Worm (Caenorhabditis elegans) whole organism, midembryonic: Measurements from ENCODE around the gene tebp-2.

Experiments
- T22C8.4 ChIP-seq: fragments of 200-800 bp; sonication (Bioruptor generic); IDR thresholded peaks from 2 replicates; pipeline ENCODE4 v1.3.6; 2022; ENCODE audit warnings: missing genetic modification characterization, missing compliant biosample characterization
- cog-1 ChIP-seq: sonication (generic microtip); optimal IDR thresholded peaks from 2 replicates; lab custom pipeline; 2016; ENCODE audit warnings: missing genetic modification characterization, missing compliant biosample characterization
- flt-1 ChIP-seq: fragments of 200-800 bp; sonication (Bioruptor generic); IDR thresholded peaks from 2 replicates; pipeline ENCODE4 v1.3.6; 2022; ENCODE audit warnings: missing genetic modification characterization, missing compliant biosample characterization
- klf-2 ChIP-seq: fragments of 200-800 bp; sonication (Bioruptor generic); conservative IDR thresholded peaks from 2 replicates; pipeline ENCODE4 v1.3.6; 2022; ENCODE audit warnings: missing genetic modification reagents, missing genetic modification characterization, missing compliant biosample characterization
- med-1 ChIP-seq: sonication (generic microtip); optimal IDR thresholded peaks from 2 replicates; lab custom pipeline; 2017; ENCODE audit warnings: missing genetic modification characterization, mild to moderate bottlenecking, missing compliant biosample characterization, antibody characterized with exemption, missing genetic modification reagents; ENCODE audit not compliant: insufficient read depth
- ref-1 ChIP-seq: fragments of 200-800 bp; sonication (Bioruptor generic); conservative IDR thresholded peaks from 2 replicates; pipeline ENCODE4 v1.3.6; 2022; ENCODE audit warnings: missing genetic modification reagents, missing genetic modification characterization, missing compliant biosample characterization
- tab-1 ChIP-seq: fragments of 200-800 bp; sonication (Bioruptor generic); IDR thresholded peaks from 2 replicates; pipeline ENCODE4 v1.3.6; 2022; ENCODE audit warnings: missing genetic modification characterization, missing compliant biosample characterization
- ztf-23 ChIP-seq: fragments of 200-800 bp; sonication (Bioruptor generic); IDR thresholded peaks from 2 replicates; pipeline ENCODE4 v1.3.6; 2022; ENCODE audit warnings: missing genetic modification reagents, missing genetic modification characterization, missing compliant biosample characterization
- ztf-29 ChIP-seq: fragments of 200-800 bp; sonication (Bioruptor generic); IDR thresholded peaks from 2 replicates; pipeline ENCODE4 v1.3.6; 2022; ENCODE audit warnings: missing genetic modification reagents, missing genetic modification characterization, missing compliant biosample characterization

The tebp-2 gene

DNA sequence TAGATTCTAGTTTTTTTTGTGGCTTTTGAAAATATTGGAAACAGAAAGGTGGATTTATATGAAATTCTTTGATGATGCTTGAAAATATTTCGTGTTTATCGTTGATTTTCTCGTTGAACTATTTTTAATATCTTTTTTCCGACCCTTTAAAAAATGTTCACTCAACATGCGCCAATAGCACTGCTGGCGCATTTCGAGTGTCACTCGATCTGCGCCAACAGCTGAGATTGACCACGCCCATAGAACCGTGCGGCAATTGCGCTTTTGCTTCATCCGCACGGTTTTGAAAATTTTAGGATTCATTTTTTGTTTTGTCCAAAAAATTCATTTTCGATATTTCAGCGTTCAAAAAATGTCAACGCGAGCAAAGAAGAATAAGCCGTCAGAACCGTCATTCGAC is at the start of gene tebp-2:
TSS of gene tebp-2 (plus strand) at position 343 of the 400 bp plus-strand sequence.
- TF ChIP-seq cog-1 (tag; lab: Kevin White, UChicago) (no peak), med-1 (no peak), ref-1 (GFP tag; lab: Robert Waterston, UW) (no peak), ztf-23 (GFP tag; lab: Robert Waterston, UW) (no peak), ztf-29 (GFP tag; lab: Robert Waterston, UW) (no peak), tab-1 (no peak), flt-1 (GFP tag; lab: Robert Waterston, UW) (no peak), T22C8.4 (GFP tag; lab: Robert Waterston, UW) (no peak), klf-2 (GFP tag; lab: Robert Waterston, UW) (no peak)

DNA sequence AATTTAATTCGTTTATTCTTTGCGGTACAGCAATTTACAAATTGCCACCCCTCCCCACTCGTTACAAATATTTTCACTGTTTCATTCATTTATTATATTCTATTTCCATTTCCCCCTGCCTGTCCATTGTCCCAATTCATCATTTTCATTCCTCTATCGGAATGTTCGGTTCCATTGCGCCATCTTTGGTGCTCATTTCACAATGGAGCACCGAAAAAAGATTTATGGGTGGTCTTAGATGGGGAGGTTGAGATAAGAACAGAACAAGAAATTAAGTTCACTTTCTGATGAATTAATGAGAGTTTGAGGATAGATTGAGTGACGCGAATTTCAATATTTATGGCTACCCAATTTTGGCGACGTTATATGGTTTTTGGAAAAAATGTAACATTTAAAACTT is 49.2 kb upstream of the tebp-2 start:
- TF ChIP-seq flt-1 (GFP tag; lab: Robert Waterston, UW) (no peak), T22C8.4 (GFP tag; lab: Robert Waterston, UW) (no peak), med-1 (no peak), klf-2 (GFP tag; lab: Robert Waterston, UW) (no peak), tab-1 (no peak), ref-1 (GFP tag; lab: Robert Waterston, UW) (no peak), cog-1 (tag; lab: Kevin White, UChicago) (no peak), ztf-23 (GFP tag; lab: Robert Waterston, UW) (no peak), ztf-29 (GFP tag; lab: Robert Waterston, UW) (no peak)

DNA sequence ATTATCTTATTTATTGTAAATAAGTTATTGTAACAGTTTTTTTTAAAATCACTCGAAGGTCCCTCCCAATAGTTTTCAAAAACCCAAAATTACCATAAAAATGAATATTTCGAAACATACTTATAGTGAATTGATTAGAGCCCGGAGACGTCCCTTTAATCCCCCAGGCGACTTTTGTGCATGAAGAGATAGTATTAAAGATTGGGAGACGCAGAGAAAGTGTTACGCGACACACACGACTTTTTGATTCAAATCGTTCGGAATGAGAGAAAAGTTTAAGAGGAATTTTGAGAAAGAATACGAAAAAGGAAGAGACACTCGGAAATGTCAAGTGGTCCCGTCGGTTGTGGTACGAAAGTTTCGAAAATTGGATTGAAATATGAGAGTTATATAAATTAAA is 48.3 kb upstream of the tebp-2 start:
- no peak for TF ChIP-seq med-1

DNA sequence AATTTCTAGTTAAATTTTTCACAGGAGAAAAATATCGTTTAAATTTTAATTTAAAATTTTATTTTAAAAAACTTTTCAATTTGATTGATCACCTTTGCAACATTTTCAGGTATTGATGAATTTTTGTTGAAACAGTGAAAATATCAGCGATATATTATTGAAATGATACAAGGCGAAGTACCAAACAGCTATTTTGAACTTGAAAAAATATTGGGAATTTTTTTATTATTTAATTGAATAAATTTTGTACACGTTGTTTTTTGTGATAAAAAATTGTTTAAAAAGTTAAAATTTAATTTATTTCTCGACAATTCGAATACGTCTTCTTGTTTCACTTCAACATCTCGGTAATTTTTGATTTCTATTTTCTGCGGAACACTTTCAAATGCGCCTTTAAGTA is 47.7 kb upstream of the tebp-2 start, which contains the start of gene B0273.1:
TSS of gene B0273.1 (plus strand) at position 301 of the 400 bp plus-strand sequence.
- TF ChIP-seq klf-2 (GFP tag; lab: Robert Waterston, UW) (no peak), ztf-29 (GFP tag; lab: Robert Waterston, UW) (no peak), med-1 (no peak), cog-1 (tag; lab: Kevin White, UChicago) (no peak), ref-1 (GFP tag; lab: Robert Waterston, UW) (no peak), tab-1 (no peak), ztf-23 (GFP tag; lab: Robert Waterston, UW) (no peak), T22C8.4 (GFP tag; lab: Robert Waterston, UW) (no peak), flt-1 (GFP tag; lab: Robert Waterston, UW) (no peak)

DNA sequence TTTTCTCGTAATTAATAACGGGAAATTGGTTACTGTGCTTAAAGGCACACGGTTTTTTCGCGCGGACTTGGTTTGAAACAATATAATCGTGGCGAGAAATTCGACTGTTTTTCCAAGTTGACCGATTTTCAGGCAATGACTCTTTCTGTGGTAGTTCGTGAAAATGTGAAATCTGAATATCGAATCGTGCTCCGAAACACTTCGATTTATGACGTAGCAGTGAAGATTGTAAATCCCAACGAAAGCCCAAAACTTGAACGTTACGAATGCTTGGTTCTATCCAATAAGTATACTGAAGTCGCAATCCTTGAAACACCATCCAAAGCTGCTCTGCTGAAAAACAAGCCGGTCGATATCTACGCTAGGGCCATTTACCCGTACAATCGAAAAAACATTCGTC is 47.3 kb upstream of the tebp-2 start:
- no peak for TF ChIP-seq ztf-29 (GFP tag; lab: Robert Waterston, UW)
- no peak for TF ChIP-seq tab-1
- TF ChIP-seq ztf-23 (GFP tag; lab: Robert Waterston, UW) = no peak
- no peak for TF ChIP-seq ref-1 (GFP tag; lab: Robert Waterston, UW)
- TF ChIP-seq cog-1 (tag; lab: Kevin White, UChicago) = no peak
- no peak for TF ChIP-seq med-1
- TF ChIP-seq T22C8.4 (GFP tag; lab: Robert Waterston, UW) = no peak
- no peak for TF ChIP-seq klf-2 (GFP tag; lab: Robert Waterston, UW)
- TF ChIP-seq flt-1 (GFP tag; lab: Robert Waterston, UW) = no peak

DNA sequence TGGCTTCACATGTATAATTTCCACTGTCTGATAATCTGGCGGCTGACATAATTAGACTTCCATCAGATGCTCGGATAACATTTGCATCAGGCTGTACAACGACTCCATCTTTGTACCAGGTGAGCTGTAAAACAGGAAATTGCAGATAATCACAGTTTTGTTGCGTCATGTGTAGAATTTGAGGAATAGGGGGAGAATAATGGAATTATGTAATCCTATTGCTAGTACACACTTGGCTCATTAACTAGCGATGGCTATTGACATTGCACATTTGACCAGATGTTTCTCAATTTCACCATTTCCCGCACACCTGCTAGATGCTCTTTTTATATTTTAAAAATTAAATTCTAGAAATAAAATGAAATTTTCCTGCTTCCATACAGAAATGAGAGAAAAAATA is 40.0 kb upstream of the tebp-2 start:
- TF ChIP-seq klf-2 (GFP tag; lab: Robert Waterston, UW) = no peak
- TF ChIP-seq ref-1 (GFP tag; lab: Robert Waterston, UW) = no peak
- TF ChIP-seq med-1 = no peak
- no peak for TF ChIP-seq flt-1 (GFP tag; lab: Robert Waterston, UW)
- no peak for TF ChIP-seq T22C8.4 (GFP tag; lab: Robert Waterston, UW)
- no peak for TF ChIP-seq ztf-23 (GFP tag; lab: Robert Waterston, UW)
- TF ChIP-seq cog-1 (tag; lab: Kevin White, UChicago) = no peak
- no peak for TF ChIP-seq ztf-29 (GFP tag; lab: Robert Waterston, UW)
- no peak for TF ChIP-seq tab-1

DNA sequence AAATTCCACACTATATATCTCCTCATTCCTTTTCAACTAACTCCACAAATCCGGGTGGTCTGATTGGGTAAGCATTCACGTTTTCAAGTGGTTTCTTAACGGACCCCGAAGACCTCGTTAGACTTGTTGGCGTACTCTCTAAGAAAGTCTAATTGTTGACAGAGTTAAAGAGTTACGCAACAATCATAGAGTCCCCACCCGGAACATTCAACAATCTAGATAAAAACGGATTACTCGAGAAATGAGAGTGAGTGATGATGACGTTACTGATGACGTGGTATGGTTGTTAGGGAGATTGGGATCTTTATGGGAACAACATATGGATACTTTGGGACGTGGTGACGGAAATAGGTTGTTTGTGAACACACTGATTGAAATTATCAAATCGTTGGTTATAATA is 38.8 kb upstream of the tebp-2 start:
- TF ChIP-seq cog-1 (tag; lab: Kevin White, UChicago) (no peak), ztf-23 (GFP tag; lab: Robert Waterston, UW) (no peak), med-1 (no peak), klf-2 (GFP tag; lab: Robert Waterston, UW) (no peak), ztf-29 (GFP tag; lab: Robert Waterston, UW) (no peak), flt-1 (GFP tag; lab: Robert Waterston, UW) (no peak), T22C8.4 (GFP tag; lab: Robert Waterston, UW) (no peak), ref-1 (GFP tag; lab: Robert Waterston, UW) (no peak)

DNA sequence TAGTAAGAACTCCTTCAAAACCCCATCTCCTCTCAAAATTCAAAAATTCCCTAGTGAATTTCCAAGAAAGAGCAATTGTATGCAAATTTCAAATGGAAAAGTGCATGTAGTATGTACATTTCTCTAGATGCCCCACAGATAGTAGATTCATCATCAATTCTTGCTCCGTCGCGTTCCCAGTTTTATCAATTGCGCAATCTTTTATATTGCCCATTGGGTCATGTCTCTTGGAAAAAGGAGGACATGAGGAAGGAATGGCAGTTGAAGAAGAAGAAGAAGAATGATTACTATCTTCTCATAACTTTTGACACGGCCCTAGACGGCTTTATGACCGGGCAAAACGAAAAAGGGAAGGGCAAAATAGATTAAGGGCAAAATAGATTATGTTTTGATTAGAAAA is 34.8 kb upstream of the tebp-2 start:
- no peak for TF ChIP-seq cog-1 (tag; lab: Kevin White, UChicago)

DNA sequence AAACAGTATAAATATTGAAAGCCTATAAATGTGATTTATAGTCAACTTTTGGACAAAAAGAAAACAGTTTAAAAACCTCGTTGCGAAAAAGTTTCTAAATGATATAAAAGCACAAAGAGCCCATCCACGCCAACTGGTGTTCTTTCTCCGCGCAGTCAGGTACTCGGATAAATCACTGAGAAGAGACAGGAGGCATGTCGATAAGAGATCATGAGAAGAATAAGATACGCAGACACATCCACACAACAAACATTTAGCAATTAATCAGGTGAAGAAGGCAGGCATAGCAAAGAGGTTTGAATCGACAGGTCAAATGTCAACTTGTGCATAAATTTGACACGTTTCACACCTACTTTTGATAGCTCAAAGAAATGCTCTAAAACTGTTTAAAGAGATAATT is 33.7 kb upstream of the tebp-2 start:
- TF ChIP-seq cog-1 (tag; lab: Kevin White, UChicago) = peak; percentile 19
- TF ChIP-seq klf-2 (GFP tag; lab: Robert Waterston, UW) = no peak

DNA sequence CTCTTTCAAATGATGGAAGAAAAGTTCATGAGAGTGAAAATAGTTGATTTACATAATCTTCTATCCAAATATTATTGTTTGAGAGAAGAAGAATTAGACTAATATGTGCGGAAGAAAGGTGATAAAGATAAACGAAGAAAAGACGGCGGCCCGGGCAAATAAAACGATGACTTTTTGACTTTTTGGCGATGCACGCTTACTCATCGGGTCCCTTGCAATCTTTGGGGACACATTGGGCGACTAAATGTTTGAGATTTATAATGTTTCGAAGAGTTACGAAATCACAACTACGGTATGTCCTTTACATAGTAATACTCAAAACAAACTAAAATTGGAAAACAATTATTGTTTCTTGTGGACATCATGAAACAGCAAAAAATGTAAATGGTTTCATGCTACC is 26.6 kb upstream of the tebp-2 start:
- TF ChIP-seq ref-1 (GFP tag; lab: Robert Waterston, UW) (no peak), T22C8.4 (GFP tag; lab: Robert Waterston, UW) (no peak), flt-1 (GFP tag; lab: Robert Waterston, UW) (no peak), ztf-29 (GFP tag; lab: Robert Waterston, UW) (no peak), klf-2 (GFP tag; lab: Robert Waterston, UW) (no peak), tab-1 (no peak), med-1 (no peak), cog-1 (tag; lab: Kevin White, UChicago) (no peak), ztf-23 (GFP tag; lab: Robert Waterston, UW) (no peak)
